Fruit fly (Drosophila melanogaster) whole organism, pupa: ENCODE measurements around the gene hng3.

Experiments
- CG10348 ChIP-seq: fragments of 200-800 bp; sonication (Bioruptor generic); IDR thresholded peaks from 2 replicates; pipeline ENCODE4 v1.3.6; 2022; ENCODE audit warnings: missing biosample characterization, missing genetic modification characterization
- CG12605 ChIP-seq: fragments of 200-800 bp; sonication (Bioruptor generic); IDR thresholded peaks from 2 replicates; pipeline ENCODE4 v1.3.6; 2022; ENCODE audit warnings: missing biosample characterization, missing genetic modification characterization
- CG13204 ChIP-seq: fragments of 200-800 bp; sonication (Bioruptor generic); optimal IDR thresholded peaks from 2 replicates; lab custom pipeline; 2018; ENCODE audit warnings: missing biosample characterization, mild to moderate bottlenecking, missing genetic modification characterization, moderate library complexity
- CG14655 ChIP-seq: fragments of 200-800 bp; sonication (Bioruptor generic); optimal IDR thresholded peaks from 3 replicates; lab custom pipeline; 2017; ENCODE audit warnings: mild to moderate bottlenecking, missing biosample characterization, missing genetic modification reagents, missing genetic modification characterization
- CG15710 ChIP-seq: fragments of 200-800 bp; sonication (Bioruptor generic); optimal IDR thresholded peaks from 2 replicates; lab custom pipeline; 2018; ENCODE audit warnings: missing biosample characterization, mild to moderate bottlenecking, missing genetic modification characterization, moderate library complexity
- CG17806 ChIP-seq: fragments of 200-800 bp; sonication (Bioruptor generic); optimal IDR thresholded peaks from 2 replicates; lab custom pipeline; 2018; ENCODE audit warnings: missing biosample characterization, mild to moderate bottlenecking, missing genetic modification characterization, moderate library complexity
- CG32121 ChIP-seq: fragments of 200-800 bp; sonication (Bioruptor generic); IDR thresholded peaks from 2 replicates; pipeline ENCODE4 v1.3.6; 2022; ENCODE audit warnings: missing biosample characterization, missing genetic modification characterization
- CG34367 ChIP-seq: fragments of 200-800 bp; sonication (Bioruptor generic); optimal IDR thresholded peaks from 2 replicates; lab custom pipeline; 2018; ENCODE audit warnings: missing biosample characterization, mild to moderate bottlenecking, missing genetic modification characterization
- CG4496 ChIP-seq: fragments of 200-800 bp; sonication (Bioruptor generic); IDR thresholded peaks from 3 replicates; pipeline ENCODE4 v1.3.6; 2022; ENCODE audit warnings: missing biosample characterization, missing genetic modification characterization
- CG8159 ChIP-seq: fragments of 200-800 bp; sonication (Bioruptor generic); optimal IDR thresholded peaks from 3 replicates; lab custom pipeline; 2018; ENCODE audit warnings: missing biosample characterization, mild to moderate bottlenecking, missing genetic modification characterization, moderate library complexity
- CG8301 ChIP-seq: fragments of 200-800 bp; sonication (Bioruptor generic); optimal IDR thresholded peaks from 2 replicates; lab custom pipeline; 2018; ENCODE audit warnings: missing biosample characterization, mild to moderate bottlenecking, missing genetic modification characterization
- CG9948 ChIP-seq: fragments of 200-800 bp; sonication (Bioruptor generic); optimal IDR thresholded peaks from 2 replicates; lab custom pipeline; 2018; ENCODE audit warnings: missing biosample characterization, mild to moderate bottlenecking, missing genetic modification characterization, moderate library complexity
- D1 ChIP-seq: fragments of 200-800 bp; sonication (Bioruptor generic); optimal IDR thresholded peaks from 2 replicates; lab custom pipeline; 2018; ENCODE audit warnings: missing biosample characterization, mild to moderate bottlenecking, missing genetic modification characterization, moderate library complexity
- EcR ChIP-seq: fragments of 200-800 bp; sonication (Bioruptor generic); optimal IDR thresholded peaks from 3 replicates; lab custom pipeline; 2019; ENCODE audit warnings: missing biosample characterization, missing genetic modification characterization, mild to moderate bottlenecking, moderate library complexity, missing genetic modification reagents
- Ets98B ChIP-seq: fragments of 200-800 bp; sonication (Bioruptor generic); IDR thresholded peaks from 2 replicates; pipeline ENCODE4 v1.3.6; 2022; ENCODE audit warnings: missing biosample characterization, missing genetic modification characterization
- Pif1A ChIP-seq: fragments of 200-800 bp; sonication (Bioruptor generic); optimal IDR thresholded peaks from 3 replicates; lab custom pipeline; 2016; ENCODE audit warnings: missing biosample characterization, missing genetic modification characterization
- Pif1B ChIP-seq: fragments of 200-800 bp; sonication (Bioruptor generic); optimal IDR thresholded peaks from 3 replicates; lab custom pipeline; 2016; ENCODE audit warnings: missing biosample characterization, missing genetic modification characterization
- Snoo ChIP-seq: fragments of 200-800 bp; sonication (Bioruptor generic); optimal IDR thresholded peaks from 3 replicates; lab custom pipeline; 2017; ENCODE audit warnings: missing biosample characterization, mild to moderate bottlenecking, missing genetic modification characterization, inconsistent platforms
- fd96Ca ChIP-seq: fragments of 200-800 bp; sonication (Bioruptor generic); IDR thresholded peaks from 3 replicates; pipeline ENCODE4 v1.3.6; 2022; ENCODE audit warnings: missing biosample characterization, missing genetic modification characterization
- gl ChIP-seq: fragments of 200-800 bp; sonication (Bioruptor generic); optimal IDR thresholded peaks from 2 replicates; lab custom pipeline; 2018; ENCODE audit warnings: missing biosample characterization, mild to moderate bottlenecking, missing genetic modification characterization
- rn ChIP-seq: fragments of 200-800 bp; sonication (Bioruptor generic); IDR thresholded peaks from 2 replicates; pipeline ENCODE4 v1.3.6; 2022; ENCODE audit warnings: missing biosample characterization, missing genetic modification characterization

The hng3 gene

DNA sequence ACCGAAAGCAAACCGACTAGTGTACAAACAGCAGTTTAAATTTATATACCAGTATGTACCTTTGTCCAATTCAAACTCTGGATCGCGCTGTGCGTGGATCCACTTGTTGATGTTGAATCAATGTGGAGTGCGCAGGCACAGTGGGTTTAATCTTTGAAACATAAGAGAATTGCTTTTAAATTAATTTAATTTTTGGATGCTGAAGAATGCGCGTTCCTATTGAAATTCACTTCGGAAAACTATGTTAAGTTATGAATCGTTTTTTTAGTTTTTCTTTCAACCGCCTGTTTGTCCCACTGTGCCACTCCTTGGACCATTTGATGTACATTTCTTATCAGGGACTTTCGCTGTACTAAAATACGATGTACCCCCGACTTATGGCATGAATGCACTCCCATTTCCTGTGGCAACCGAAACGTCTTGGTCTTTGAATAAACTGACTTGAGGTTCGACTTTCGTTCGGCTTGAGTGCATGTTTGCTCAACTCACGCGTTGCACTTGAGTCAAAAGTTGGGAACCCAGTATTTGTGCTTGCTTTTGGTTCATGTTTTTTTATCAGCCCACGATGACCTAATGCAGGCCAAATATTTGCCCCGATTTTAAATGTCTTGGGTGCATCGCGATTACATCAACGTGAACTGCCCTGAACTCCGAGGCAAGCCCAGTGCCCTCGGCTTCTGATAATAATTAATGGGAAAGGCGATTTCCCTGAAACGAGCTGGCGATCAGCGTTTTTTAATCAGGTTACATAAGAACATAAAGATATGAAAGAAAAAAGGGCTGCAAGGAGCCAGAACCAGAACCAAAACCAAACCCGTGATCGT lies 30.6 kb downstream of the hng3 start:
- TF ChIP-seq EcR (GFP tag; lab: Kevin White, UChicago), result peak; percentile 64
- peak; percentile 97 for TF ChIP-seq CG4496 (GFP tag; lab: Robert Waterston, UW)
- peak; percentile 97 for TF ChIP-seq Snoo
- peak; percentile 91 for TF ChIP-seq CG8159 (tag; lab: Kevin White, UChicago)
- TF ChIP-seq CG12605, result peak; percentile 93
- peak; percentile 91 for TF ChIP-seq CG15710
- peak; percentile 84 for TF ChIP-seq CG8301 (tag; lab: Kevin White, UChicago)
- peak; percentile 95 for TF ChIP-seq fd96Ca (GFP tag; lab: Robert Waterston, UW)
- peak; percentile 86 for TF ChIP-seq Ets98B (GFP tag; lab: Robert Waterston, UW)
- TF ChIP-seq CG34367 (tag; lab: Kevin White, UChicago), result peak; percentile 91
- TF ChIP-seq CG17806 (tag; lab: Kevin White, UChicago), result peak; percentile 92
- TF ChIP-seq CG10348 (GFP tag; lab: Robert Waterston, UW), result peak; percentile 53; the same call in 1 of the 2 replicates
- peak; percentile 87 for TF ChIP-seq CG32121 (GFP tag; lab: Robert Waterston, UW)
- TF ChIP-seq Pif1B (GFP tag; lab: Kevin White, UChicago), result peak; percentile 94
- peak; percentile 89 for TF ChIP-seq CG14655 (GFP tag; lab: Kevin White, UChicago)
- peak; percentile 85 for TF ChIP-seq gl (tag; lab: Kevin White, UChicago)
- TF ChIP-seq rn (GFP tag; lab: Robert Waterston, UW), result peak; percentile 90
- peak; percentile 89 for TF ChIP-seq CG9948 (tag; lab: Kevin White, UChicago)
- TF ChIP-seq D1 (tag; lab: Kevin White, UChicago), result peak; percentile 84
- peak; percentile 78 for TF ChIP-seq CG13204 (GFP tag; lab: Kevin White, UChicago)
- TF ChIP-seq Pif1A, result peak; percentile 94

DNA sequence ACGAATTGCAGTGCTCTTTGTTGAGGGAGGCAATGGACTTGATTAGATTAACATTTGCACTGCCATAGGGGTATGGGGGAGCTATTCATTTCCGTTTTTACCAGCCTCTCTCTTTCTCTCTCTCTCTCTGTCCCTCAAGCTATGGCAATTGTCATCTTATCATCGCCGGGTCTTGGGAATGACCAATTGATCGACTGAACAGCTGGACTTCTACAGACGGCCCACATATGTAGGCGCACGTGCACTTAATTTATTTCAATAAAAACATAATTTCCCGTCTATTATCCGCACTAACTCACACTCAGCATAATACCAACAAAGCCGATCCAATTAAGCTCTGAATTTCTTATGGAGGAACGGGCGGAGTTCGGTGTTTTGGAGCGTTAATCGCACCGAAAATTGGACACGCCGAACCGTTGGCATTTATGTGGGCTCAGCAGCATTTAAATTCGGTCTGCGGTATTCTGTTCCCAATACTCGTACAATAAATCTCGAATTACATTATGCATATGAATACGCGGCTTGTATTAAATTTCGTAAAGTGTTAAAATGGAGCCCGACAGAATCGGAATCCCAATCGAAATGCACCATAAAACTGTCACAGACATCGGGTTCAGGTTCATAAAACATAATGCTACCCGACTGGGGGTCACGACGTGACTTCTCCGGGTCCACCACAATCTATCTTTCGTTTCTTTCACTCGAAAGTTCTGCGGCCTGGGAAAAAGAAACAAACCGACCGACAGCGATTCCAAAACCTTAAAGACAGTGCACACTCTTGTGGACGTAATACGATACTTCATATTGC lies 31.4 kb downstream of the hng3 start:
- no peak for TF ChIP-seq CG12605
- TF ChIP-seq CG13204 (GFP tag; lab: Kevin White, UChicago), result no peak
- no peak for TF ChIP-seq Pif1A
- TF ChIP-seq Snoo, result no peak
- TF ChIP-seq CG17806 (tag; lab: Kevin White, UChicago), result no peak
- TF ChIP-seq CG32121 (GFP tag; lab: Robert Waterston, UW), result no peak
- no peak for TF ChIP-seq CG4496 (GFP tag; lab: Robert Waterston, UW)
- no peak for TF ChIP-seq CG9948 (tag; lab: Kevin White, UChicago)
- TF ChIP-seq CG8301 (tag; lab: Kevin White, UChicago), result no peak
- no peak for TF ChIP-seq rn (GFP tag; lab: Robert Waterston, UW)

DNA sequence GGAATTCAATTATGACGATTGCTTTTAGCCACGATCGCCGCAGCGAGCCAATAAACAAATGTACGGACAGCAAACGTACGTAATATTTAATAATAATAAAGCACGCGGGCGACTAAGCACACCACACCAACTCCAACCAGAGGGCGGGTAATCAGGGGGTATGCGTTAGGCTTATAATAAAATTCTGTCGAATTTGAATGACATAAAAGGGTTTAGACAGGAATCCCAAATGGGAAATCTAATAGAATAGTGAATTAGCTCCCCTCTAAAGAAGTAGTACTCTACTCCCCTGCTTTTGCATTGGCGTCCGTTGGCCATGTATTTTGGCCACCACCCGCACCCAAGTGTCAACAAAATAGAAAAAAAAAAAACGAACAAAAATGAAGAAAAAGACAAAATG lies 32.9 kb downstream of the hng3 start:
- TF ChIP-seq Snoo, result no peak
- peak; percentile 80; the same call in 2 of the 3 replicates for TF ChIP-seq fd96Ca (GFP tag; lab: Robert Waterston, UW)
- peak; percentile 70 for TF ChIP-seq CG32121 (GFP tag; lab: Robert Waterston, UW)
- TF ChIP-seq CG4496 (GFP tag; lab: Robert Waterston, UW), result peak; percentile 78
- no peak for TF ChIP-seq EcR (GFP tag; lab: Kevin White, UChicago)
- TF ChIP-seq Pif1A, result no peak
- TF ChIP-seq CG15710, result no peak
- peak; percentile 78 for TF ChIP-seq Ets98B (GFP tag; lab: Robert Waterston, UW)
- peak; percentile 44; the same call in 1 of the 2 replicates for TF ChIP-seq rn (GFP tag; lab: Robert Waterston, UW)
- no peak for TF ChIP-seq CG14655 (GFP tag; lab: Kevin White, UChicago)
- TF ChIP-seq CG17806 (tag; lab: Kevin White, UChicago), result no peak
- no peak for TF ChIP-seq CG8301 (tag; lab: Kevin White, UChicago)
- TF ChIP-seq Pif1B (GFP tag; lab: Kevin White, UChicago), result no peak
- no peak for TF ChIP-seq CG34367 (tag; lab: Kevin White, UChicago)
- peak; percentile 36 for TF ChIP-seq CG12605
- TF ChIP-seq CG9948 (tag; lab: Kevin White, UChicago), result no peak

DNA sequence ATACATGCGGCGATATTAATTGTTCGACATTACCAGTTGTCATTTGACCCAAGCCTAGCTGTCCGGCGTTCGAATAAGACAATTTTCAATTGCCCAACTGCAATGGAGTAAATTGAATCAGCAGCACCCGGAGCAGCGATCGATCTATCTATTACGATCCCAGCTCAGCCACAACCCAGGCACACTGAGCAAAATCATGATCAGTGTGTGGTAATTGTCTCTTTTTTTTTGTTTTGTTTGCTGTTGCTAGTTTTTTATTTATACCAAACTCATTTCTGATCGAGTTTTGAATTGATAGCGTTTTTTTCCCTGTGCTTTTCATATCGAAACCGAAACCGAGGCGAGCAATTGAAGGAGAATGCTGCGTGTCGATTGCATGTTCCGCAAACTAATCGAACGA lies 33.4 kb downstream of the hng3 start:
- TF ChIP-seq CG32121 (GFP tag; lab: Robert Waterston, UW) (peak; percentile 31), CG4496 (GFP tag; lab: Robert Waterston, UW) (0 out of 3 replicates have a peak, but pooled peaks have one; percentile 20), CG17806 (tag; lab: Kevin White, UChicago) (no peak), Ets98B (GFP tag; lab: Robert Waterston, UW) (peak; percentile 44; the same call in 1 of the 2 replicates), fd96Ca (GFP tag; lab: Robert Waterston, UW) (0 out of 3 replicates have a peak, but pooled peaks have one; percentile 32), rn (GFP tag; lab: Robert Waterston, UW) (no peak)

DNA sequence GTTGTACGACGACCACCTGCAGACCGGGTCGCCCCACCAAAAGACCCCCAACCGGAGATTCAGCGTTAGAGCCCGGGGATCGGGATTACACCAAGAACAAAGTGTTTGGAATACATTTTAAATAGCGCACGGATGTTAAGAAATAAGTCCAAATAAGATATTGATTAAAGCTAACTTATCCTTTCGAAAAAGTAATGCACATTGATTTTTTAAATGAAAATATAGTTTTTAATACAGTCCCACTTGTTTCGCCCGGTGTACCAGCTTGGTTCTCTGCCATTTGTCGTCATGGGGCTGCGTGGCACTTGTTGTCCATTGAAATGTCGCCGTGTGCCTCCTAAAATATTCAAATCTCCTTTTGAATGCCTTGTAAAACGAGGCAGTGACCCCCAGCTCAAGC lies 34.3 kb downstream of the hng3 start:
- TF ChIP-seq fd96Ca (GFP tag; lab: Robert Waterston, UW) (no peak; the same call in none of the 3 replicates), CG8301 (tag; lab: Kevin White, UChicago) (peak; percentile 79), Ets98B (GFP tag; lab: Robert Waterston, UW) (peak; percentile 83), CG13204 (GFP tag; lab: Kevin White, UChicago) (no peak), CG32121 (GFP tag; lab: Robert Waterston, UW) (peak; percentile 84), rn (GFP tag; lab: Robert Waterston, UW) (peak; percentile 22; the same call in 1 of the 2 replicates), CG17806 (tag; lab: Kevin White, UChicago) (no peak), CG9948 (tag; lab: Kevin White, UChicago) (no peak), Pif1A (peak; percentile 11), CG10348 (GFP tag; lab: Robert Waterston, UW) (no peak), D1 (tag; lab: Kevin White, UChicago) (no peak), CG14655 (GFP tag; lab: Kevin White, UChicago) (peak; percentile 80), CG12605 (peak; percentile 48), Pif1B (GFP tag; lab: Kevin White, UChicago) (no peak), CG8159 (tag; lab: Kevin White, UChicago) (no peak), CG4496 (GFP tag; lab: Robert Waterston, UW) (peak; percentile 81; the same call in 2 of the 3 replicates)
